Worm (Caenorhabditis elegans): ENCODE measurements around the gene sid-2.

sid-2 gene

DNA sequence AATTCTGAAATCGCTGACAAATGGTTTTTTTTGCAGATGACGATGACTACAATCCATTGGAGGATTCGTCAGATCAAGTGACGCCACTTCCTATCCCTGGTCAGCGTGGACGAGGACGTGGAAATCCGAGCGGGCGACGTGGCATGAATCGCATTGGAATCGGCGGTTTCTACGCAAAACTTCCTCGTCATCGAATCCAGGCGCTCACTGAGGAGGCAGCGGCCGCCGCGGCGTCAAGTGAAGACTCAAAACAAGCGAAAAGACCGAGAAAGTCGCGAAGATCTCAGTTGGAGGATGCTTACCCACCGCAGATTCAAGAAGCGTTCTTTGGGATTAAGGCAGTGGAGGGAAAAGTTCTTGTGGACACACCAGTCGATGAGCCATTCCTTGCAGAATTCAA lies 30.7 kb upstream of the sid-2 start:
- TF ChIP-seq mls-2 (tag; optimal IDR thresholded peaks at IDR 0.05) (no peak), hlh-1 (tag; optimal IDR thresholded peaks at IDR 0.05) (no peak), nhr-76 (tag; optimal IDR thresholded peaks at IDR 0.05) (no peak), pha-4 (tag; optimal IDR thresholded peaks at IDR 0.05) (no peak), sptf-1 (tag; optimal IDR thresholded peaks at IDR 0.05) (no peak), blmp-1 (tag; optimal IDR thresholded peaks at IDR 0.05) (no peak), M03D4.4 (tag; optimal IDR thresholded peaks at IDR 0.05) (no peak), unc-39 (tag; optimal IDR thresholded peaks at IDR 0.05) (no peak), snpc-4 (tag; optimal IDR thresholded peaks at IDR 0.05) (no peak), ham-2 (GFP tag; optimal IDR thresholded peaks at IDR 0.05) (no peak), nhr-28 (tag; optimal IDR thresholded peaks at IDR 0.05) (no peak), bed-3 (GFP tag; optimal IDR thresholded peaks at IDR 0.05) (no peak), mep-1 (tag; optimal IDR thresholded peaks at IDR 0.05) (no peak), ztf-11 (tag; optimal IDR thresholded peaks at IDR 0.05) (no peak), lin-13 (tag; optimal IDR thresholded peaks at IDR 0.05) (no peak), lin-32 (GFP tag; optimal IDR thresholded peaks at IDR 0.05) (no peak), ceh-43 (GFP tag; optimal IDR thresholded peaks at IDR 0.05) (no peak)

ce11 chrIII:13651414-13651813 lies 27.8 kb upstream of the sid-2 start:
- TF ChIP-seq lin-32 (GFP tag; optimal IDR thresholded peaks at IDR 0.05) (peak; percentile 7), sem-2 (GFP tag; optimal IDR thresholded peaks at IDR 0.05) (peak; percentile 5), pha-4 (tag; optimal IDR thresholded peaks at IDR 0.05) (no peak)

DNA sequence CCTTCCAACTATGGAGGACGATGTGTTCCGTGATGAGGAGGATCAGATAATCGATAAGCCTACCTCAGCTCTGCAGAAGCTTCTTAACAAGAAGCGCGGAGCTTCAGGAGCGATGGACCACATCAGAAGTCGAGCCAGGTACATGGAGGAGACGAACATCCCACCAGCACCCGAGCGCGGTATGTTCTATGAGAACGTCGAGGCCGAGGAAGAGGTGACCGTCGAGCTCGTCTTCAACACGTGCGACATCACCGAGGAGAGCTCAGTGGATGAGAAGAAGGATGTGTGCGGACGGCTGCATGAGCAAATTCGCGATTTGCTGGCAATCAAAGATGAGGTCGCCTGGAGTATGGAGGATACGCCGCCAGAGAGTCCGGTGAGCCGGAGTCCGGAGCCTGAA lies 27.2 kb upstream of the sid-2 start:
- TF ChIP-seq nhr-2 (tag; optimal IDR thresholded peaks at IDR 0.05), result no peak
- no peak for TF ChIP-seq tbx-8 (GFP tag; optimal IDR thresholded peaks at IDR 0.05)
- TF ChIP-seq unc-120 (tag; optimal IDR thresholded peaks at IDR 0.05; ENCODE audit: poor library complexity, severe bottlenecking), result no peak

- TF ChIP-seq M03D4.4 (tag; optimal IDR thresholded peaks at IDR 0.05), result no peak
- TF ChIP-seq lin-32 (GFP tag; optimal IDR thresholded peaks at IDR 0.05), result no peak
- TF ChIP-seq drap-1 (GFP tag; optimal IDR thresholded peaks at IDR 0.05), result no peak
- no peak for TF ChIP-seq ztf-11 (tag; optimal IDR thresholded peaks at IDR 0.05)
- no peak for TF ChIP-seq unc-39 (tag; optimal IDR thresholded peaks at IDR 0.05)
- no peak for TF ChIP-seq ces-1 (GFP tag; optimal IDR thresholded peaks at IDR 0.05)
These were observed 26.5 kb upstream of the sid-2 start for ce11 chrIII:13652708-13653107.

DNA sequence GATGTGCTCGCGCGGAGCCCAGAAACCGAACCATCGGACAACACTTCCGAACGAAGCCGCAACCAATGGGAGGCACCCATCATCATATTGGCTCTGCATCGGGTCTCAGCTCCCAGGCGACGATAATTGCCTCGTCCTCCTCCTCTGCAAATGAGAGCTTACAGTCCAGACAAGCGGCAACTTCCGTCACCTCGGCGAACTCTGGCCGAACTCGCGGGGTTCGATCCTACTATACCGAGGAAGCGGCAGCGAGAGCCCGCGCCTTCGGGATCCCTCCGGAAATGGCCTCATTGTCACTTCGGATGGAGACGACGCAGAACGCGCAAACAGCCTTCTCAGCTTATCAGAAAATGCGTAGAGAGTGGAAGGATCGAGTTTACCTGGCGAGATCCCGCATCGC lies 24.3 kb upstream of the sid-2 start:
- TF ChIP-seq unc-120 (tag; optimal IDR thresholded peaks at IDR 0.05; ENCODE audit: poor library complexity, severe bottlenecking) (no peak), nhr-12 (tag; optimal IDR thresholded peaks at IDR 0.05) (no peak), mep-1 (tag; optimal IDR thresholded peaks at IDR 0.05) (no peak), lin-32 (GFP tag; optimal IDR thresholded peaks at IDR 0.05) (no peak), blmp-1 (tag; optimal IDR thresholded peaks at IDR 0.05) (no peak), sem-2 (GFP tag; optimal IDR thresholded peaks at IDR 0.05) (peak; percentile 4)

DNA sequence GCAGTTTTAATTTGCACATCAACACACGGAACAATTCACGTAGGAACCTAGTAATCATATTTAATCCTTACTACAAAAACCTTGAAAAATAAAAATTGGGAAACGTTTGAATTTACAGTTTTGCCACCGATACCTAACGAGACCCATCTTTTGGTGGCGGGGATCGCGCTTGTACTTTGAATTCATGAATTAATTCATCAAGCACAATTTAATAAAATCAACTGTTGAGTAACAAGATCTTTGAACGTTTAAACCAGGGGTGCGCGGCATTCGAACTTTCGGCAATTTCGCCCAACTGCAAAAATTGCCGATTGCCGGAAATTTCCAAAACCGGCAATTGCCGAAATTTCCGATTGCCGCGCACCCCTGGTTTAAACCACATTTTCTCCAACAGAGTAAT lies 22.6 kb upstream of the sid-2 start:
- TF ChIP-seq hlh-1 (tag; optimal IDR thresholded peaks at IDR 0.05), result no peak
- no peak for TF ChIP-seq ceh-83 (GFP tag; optimal IDR thresholded peaks at IDR 0.05)
- no peak for TF ChIP-seq unc-120 (tag; optimal IDR thresholded peaks at IDR 0.05; ENCODE audit: poor library complexity, severe bottlenecking)
- TF ChIP-seq ceh-43 (GFP tag; optimal IDR thresholded peaks at IDR 0.05), result no peak
- TF ChIP-seq lsy-2 (tag; optimal IDR thresholded peaks at IDR 0.05), result no peak

ce11 chrIII:13657975-13658374 lies 21.3 kb upstream of the sid-2 start:
- no peak for TF ChIP-seq zip-8 (tag; optimal IDR thresholded peaks at IDR 0.05)
- TF ChIP-seq unc-62 (GFP tag; optimal IDR thresholded peaks at IDR 0.05), result no peak
- TF ChIP-seq nhr-237 (tag; optimal IDR thresholded peaks at IDR 0.05), result no peak
- TF ChIP-seq ham-2 (GFP tag; optimal IDR thresholded peaks at IDR 0.05), result peak; percentile 6
- TF ChIP-seq lsy-2 (tag; optimal IDR thresholded peaks at IDR 0.05), result no peak
- peak; percentile 63 for TF ChIP-seq ceh-83 (GFP tag; optimal IDR thresholded peaks at IDR 0.05)
- TF ChIP-seq lin-32 (GFP tag; optimal IDR thresholded peaks at IDR 0.05), result no peak
- no peak for TF ChIP-seq lin-13 (tag; optimal IDR thresholded peaks at IDR 0.05)
- TF ChIP-seq mab-5 (tag; optimal IDR thresholded peaks at IDR 0.05), result no peak
- TF ChIP-seq snpc-4 (tag; optimal IDR thresholded peaks at IDR 0.05), result no peak
- TF ChIP-seq flh-1 (GFP tag; optimal IDR thresholded peaks at IDR 0.05), result no peak
- no peak for TF ChIP-seq hlh-1 (tag; optimal IDR thresholded peaks at IDR 0.05)
- TF ChIP-seq pha-4 (tag; optimal IDR thresholded peaks at IDR 0.05), result peak; percentile 26
- TF ChIP-seq unc-39 (tag; optimal IDR thresholded peaks at IDR 0.05), result no peak

All from whole organism, mixed stage, embryonic.